Worm (Caenorhabditis elegans) whole organism, L4 larva: ENCODE results near the gene Y46H3A.5.

ENCODE experiments used
- F37D6.2 ChIP-seq: sonication (generic microtip); optimal IDR thresholded peaks from 2 replicates; lab custom pipeline; 2016; ENCODE audit warnings: mild to moderate bottlenecking, missing genetic modification characterization, missing compliant biosample characterization
- F44E2.7 ChIP-seq: fragments of 200-800 bp; sonication (Bioruptor generic); IDR thresholded peaks from 2 replicates; pipeline ENCODE4 v2.1.2; 2022; ENCODE audit warnings: missing genetic modification characterization, missing compliant biosample characterization
- R02D3.7 ChIP-seq: fragments of 150-350 bp; sonication (generic microtip); optimal IDR thresholded peaks from 3 replicates; lab custom pipeline; 2014; ENCODE audit warnings: missing biosample characterization, missing genetic modification characterization
- T26A8.4 ChIP-seq: fragments of 200-800 bp; sonication (Bioruptor generic); IDR thresholded peaks from 2 replicates; pipeline ENCODE4 v1.3.6; 2022; ENCODE audit warnings: missing genetic modification characterization, missing compliant biosample characterization
- ZK546.5 ChIP-seq, 2 experiments: sonication (generic microtip); optimal IDR thresholded peaks; 2 replicates each; lab custom pipeline; 2017; ENCODE audit warnings: missing biosample characterization in 2 of 2, missing genetic modification characterization in 2 of 2
- aha-1 ChIP-seq: fragments of 150-350 bp; peaks from one replicate; lab custom pipeline; 2014; ENCODE audit warnings: missing biosample characterization, missing genetic modification characterization
- ceh-28 ChIP-seq: fragments of 150-350 bp; optimal IDR thresholded peaks from 2 replicates; lab custom pipeline; 2014; ENCODE audit warnings: missing biosample characterization, missing genetic modification reagents, missing genetic modification characterization
- ceh-44 ChIP-seq: fragments of 200-800 bp; sonication (Bioruptor generic); IDR thresholded peaks from 2 replicates; pipeline ENCODE4 v1.3.6; 2022; ENCODE audit warnings: missing genetic modification reagents, missing genetic modification characterization, missing compliant biosample characterization
- daf-8 ChIP-seq: fragments of 200-800 bp; sonication (Bioruptor generic); IDR thresholded peaks from 2 replicates; pipeline ENCODE4 v1.3.6; 2022; ENCODE audit warnings: missing genetic modification characterization, missing compliant biosample characterization
- dmd-9 ChIP-seq: fragments of 200-800 bp; sonication (Bioruptor generic); IDR thresholded peaks from 2 replicates; pipeline ENCODE4 v1.3.6; 2022; ENCODE audit warnings: missing genetic modification reagents, missing genetic modification characterization, missing compliant biosample characterization
- duxl-1 ChIP-seq: sonication (generic microtip); optimal IDR thresholded peaks from 2 replicates; lab custom pipeline; 2016; ENCODE audit warnings: mild to moderate bottlenecking, missing genetic modification characterization, moderate library complexity, missing compliant biosample characterization; ENCODE audit not compliant: poor library complexity
- hif-1 ChIP-seq, 2 experiments: sonication (generic microtip); optimal IDR thresholded peaks; 2 replicates each; lab custom pipeline; 2016 to 2017; ENCODE audit warnings: missing compliant biosample characterization in 2 of 2, missing genetic modification characterization in 2 of 2, missing genetic modification reagents in 2 of 2, missing genotype in 2 of 2, mild to moderate bottlenecking in 1 of 2
- hlh-30 ChIP-seq: sonication (generic microtip); optimal IDR thresholded peaks from 2 replicates; lab custom pipeline; 2017; ENCODE audit warnings: antibody characterized with exemption, mild to moderate bottlenecking, missing genetic modification characterization, missing compliant biosample characterization; ENCODE audit not compliant: insufficient read depth
- hmg-1.1 ChIP-seq: fragments of 200-800 bp; sonication (Bioruptor generic); IDR thresholded peaks from 2 replicates; pipeline ENCODE4 v1.3.6; 2022; ENCODE audit warnings: missing genetic modification reagents, missing genetic modification characterization, missing compliant biosample characterization
- lim-7 ChIP-seq: fragments of 200-800 bp; sonication (Bioruptor generic); IDR thresholded peaks from 2 replicates; pipeline ENCODE4 v1.3.6; 2022; ENCODE audit warnings: missing genetic modification characterization, missing compliant biosample characterization
- lir-3 ChIP-seq: sonication (generic microtip); optimal IDR thresholded peaks from 2 replicates; lab custom pipeline; 2016; ENCODE audit warnings: mild to moderate bottlenecking, missing genetic modification characterization, missing compliant biosample characterization
- madf-5 ChIP-seq, 2 experiments: fragments of 200-800 bp; sonication (Bioruptor generic); IDR thresholded peaks; 2 replicates each; pipeline ENCODE4 v1.3.6; 2022; ENCODE audit warnings: missing compliant biosample characterization in 2 of 2, missing genetic modification characterization in 2 of 2
- madf-9 ChIP-seq: fragments of 200-800 bp; sonication (Bioruptor generic); conservative IDR thresholded peaks from 2 replicates; pipeline ENCODE4 v1.3.6; 2022; ENCODE audit warnings: missing genetic modification reagents, missing genetic modification characterization, missing compliant biosample characterization
- mdl-1 ChIP-seq, 2 experiments: fragments of 150-350 bp in 1 of 2; sonication (generic microtip) in 1 of 2; optimal IDR thresholded peaks; 2 replicates each; lab custom pipeline; 2014 to 2017; ENCODE audit warnings: missing biosample characterization in 2 of 2, missing genetic modification characterization in 2 of 2
- mxl-3 ChIP-seq: fragments of 200-800 bp; sonication (Bioruptor generic); optimal IDR thresholded peaks from 2 replicates; lab custom pipeline; 2018; ENCODE audit warnings: mild to moderate bottlenecking, missing genetic modification characterization, missing compliant biosample characterization
- nhr-10 ChIP-seq: fragments of 150-350 bp; optimal IDR thresholded peaks from 2 replicates; lab custom pipeline; 2014; ENCODE audit warnings: missing biosample characterization, missing genetic modification characterization
- nhr-28 ChIP-seq: fragments of 150-350 bp; optimal IDR thresholded peaks from 2 replicates; lab custom pipeline; 2014; ENCODE audit warnings: missing biosample characterization, missing genetic modification characterization
- nhr-42 ChIP-seq: fragments of 200-800 bp; sonication (Bioruptor generic); IDR thresholded peaks from 2 replicates; pipeline ENCODE4 v1.3.6; 2022; ENCODE audit warnings: missing genetic modification characterization, missing compliant biosample characterization
- nhr-48 ChIP-seq: sonication (generic microtip); optimal IDR thresholded peaks from 2 replicates; lab custom pipeline; 2016; ENCODE audit warnings: mild to moderate bottlenecking, missing genetic modification characterization, missing compliant biosample characterization
- pha-4 ChIP-seq, 2 experiments: fragments of 150-350 bp in 1 of 2; fragments of 200-800 bp in 1 of 2; sonication (Bioruptor generic) in 1 of 2; IDR thresholded peaks in 1 of 2; optimal IDR thresholded peaks in 1 of 2; 2 replicates each; pipeline versions ENCODE4 v1.3.6 to Lab custom; 2014 to 2022; ENCODE audit warnings: missing genetic modification characterization in 2 of 2, missing genetic modification reagents in 2 of 2, missing biosample characterization in 1 of 2, missing compliant biosample characterization in 1 of 2
- rbr-2 ChIP-seq: sonication (generic microtip); optimal IDR thresholded peaks from 2 replicates; lab custom pipeline; 2016; ENCODE audit warnings: missing genotype, missing genetic modification characterization, missing compliant biosample characterization
- snpc-1.2 ChIP-seq: fragments of 200-800 bp; sonication (Bioruptor generic); IDR thresholded peaks from 2 replicates; pipeline ENCODE4 v1.3.6; 2022; ENCODE audit warnings: missing genetic modification reagents, missing genetic modification characterization, missing compliant biosample characterization
- unc-130 ChIP-seq: sonication (generic microtip); optimal IDR thresholded peaks from 2 replicates; lab custom pipeline; 2016; ENCODE audit warnings: missing genetic modification reagents, missing genetic modification characterization, missing compliant biosample characterization
- unc-62 ChIP-seq, 3 experiments: fragments of 150-350 bp in 1 of 3; sonication (generic microtip); optimal IDR thresholded peaks in 2 of 3; peaks in 1 of 3; 1 replicate in 1 of 3; 2 replicates in 2 of 3; lab custom pipeline; 2014 to 2017; ENCODE audit warnings: missing biosample characterization in 3 of 3, missing genetic modification characterization in 3 of 3, missing genetic modification reagents in 3 of 3, missing genotype in 1 of 3
- ztf-11 ChIP-seq: fragments of 150-350 bp; optimal IDR thresholded peaks from 2 replicates; lab custom pipeline; 2014; ENCODE audit warnings: missing biosample characterization, missing genetic modification characterization

Y46H3A.5 gene

DNA sequence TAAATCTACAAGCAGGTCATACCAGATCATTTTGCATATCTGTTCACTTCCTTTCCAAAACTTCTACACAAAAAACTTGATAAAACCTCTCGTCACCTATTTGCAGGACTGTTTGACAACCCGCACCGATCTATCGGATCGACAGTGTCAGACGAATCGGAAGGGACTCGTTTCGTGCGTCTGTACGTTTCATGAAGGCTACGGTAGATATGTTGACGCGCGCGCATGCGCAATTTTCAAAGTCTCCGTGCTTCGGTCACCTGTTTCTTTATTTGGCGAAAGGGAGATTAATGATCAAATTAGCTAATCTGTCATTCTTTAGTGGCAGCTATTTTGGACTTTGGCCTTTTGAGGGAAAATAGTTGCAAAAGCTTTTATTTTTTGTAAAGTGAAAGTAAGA is 25.2 kb downstream of the Y46H3A.5 start:
- TF ChIP-seq unc-62 (GFP tag; optimal IDR thresholded peaks at IDR 0.05 in 1 of 2; lab: Kevin White, UChicago) = peak in 1 of 2 experiments; percentile 73
- TF ChIP-seq unc-62 (tag; optimal IDR thresholded peaks at IDR 0.05; lab: Kevin White, UChicago) = no peak
- no peak for TF ChIP-seq hif-1 (tag; optimal IDR thresholded peaks at IDR 0.05; lab: Kevin White, UChicago)
- peak in 1 of 2 experiments; percentile 54 for TF ChIP-seq mdl-1 (tag; optimal IDR thresholded peaks at IDR 0.05; lab: Kevin White, UChicago)
- no peak for TF ChIP-seq T26A8.4 (GFP tag; lab: Robert Waterston, UW)
- TF ChIP-seq madf-5 (GFP tag; IDR thresholded peaks at IDR 0.05; lab: Robert Waterston, UW) = no peak
- peak; percentile 61 for TF ChIP-seq nhr-48 (tag; lab: Kevin White, UChicago)
- peak; percentile 67 for TF ChIP-seq mxl-3 (GFP tag; lab: Kevin White, UChicago)
- TF ChIP-seq nhr-28 = peak; percentile 54
- no peak for TF ChIP-seq pha-4 (GFP tag; IDR thresholded peaks at IDR 0.05; lab: Robert Waterston, UW)
- TF ChIP-seq pha-4 (tag; optimal IDR thresholded peaks at IDR 0.05; lab: Kevin White, UChicago) = no peak
- TF ChIP-seq ceh-28 (tag; lab: Kevin White, UChicago) = no peak

- TF ChIP-seq madf-9 (no peak), F44E2.7 (GFP tag; lab: Robert Waterston, UW) (no peak), ztf-11 (tag; lab: Kevin White, UChicago) (no peak), dmd-9 (GFP tag; lab: Robert Waterston, UW) (no peak), R02D3.7 (tag; lab: Kevin White, UChicago) (no peak), unc-62 (GFP tag; optimal IDR thresholded peaks at IDR 0.05 in 1 of 2; lab: Kevin White, UChicago) (no peak), unc-62 (tag; optimal IDR thresholded peaks at IDR 0.05; lab: Kevin White, UChicago) (no peak), rbr-2 (tag; lab: Kevin White, UChicago) (no peak), lim-7 (GFP tag; lab: Robert Waterston, UW) (no peak), duxl-1 (tag; lab: Kevin White, UChicago) (no peak), ZK546.5 (tag; optimal IDR thresholded peaks at IDR 0.05; lab: Kevin White, UChicago) (no peak), nhr-10 (tag; lab: Kevin White, UChicago) (no peak), hlh-30 (tag; lab: Kevin White, UChicago) (no peak), lir-3 (tag; lab: Kevin White, UChicago) (no peak), F37D6.2 (tag; lab: Kevin White, UChicago) (no peak)
These were observed 26.5 kb downstream of the Y46H3A.5 start, which contains the start of gene F36H9.2 for ce11 chrV:1788157-1788556. Gene F36H9.2, plus strand, starts transcription at chrV:1788457.

- TF ChIP-seq mxl-3 (GFP tag; lab: Kevin White, UChicago) (no peak), daf-8 (no peak), snpc-1.2 (GFP tag; lab: Robert Waterston, UW) (no peak)
- TF ChIP-seq, all 104 proteins: peak for 0
These were observed 32.8 kb downstream of the Y46H3A.5 start, which contains the start of gene F36H9.5 for ce11 chrV:1781922-1782321. Gene F36H9.5, minus strand, starts transcription at chrV:1782022.

ce11 chrV:1779994-1780393 is 34.7 kb downstream of the Y46H3A.5 start:
- TF ChIP-seq unc-130 (GFP tag; lab: Kevin White, UChicago) = no peak
- TF ChIP-seq nhr-42 (GFP tag; lab: Robert Waterston, UW) = no peak
- no peak for TF ChIP-seq hmg-1.1 (GFP tag; lab: Robert Waterston, UW)
- TF ChIP-seq unc-62 (GFP tag; optimal IDR thresholded peaks at IDR 0.05 in 1 of 2; lab: Kevin White, UChicago) = peak in 1 of 2 experiments; percentile 71
- no peak for TF ChIP-seq unc-62 (tag; optimal IDR thresholded peaks at IDR 0.05; lab: Kevin White, UChicago)

DNA sequence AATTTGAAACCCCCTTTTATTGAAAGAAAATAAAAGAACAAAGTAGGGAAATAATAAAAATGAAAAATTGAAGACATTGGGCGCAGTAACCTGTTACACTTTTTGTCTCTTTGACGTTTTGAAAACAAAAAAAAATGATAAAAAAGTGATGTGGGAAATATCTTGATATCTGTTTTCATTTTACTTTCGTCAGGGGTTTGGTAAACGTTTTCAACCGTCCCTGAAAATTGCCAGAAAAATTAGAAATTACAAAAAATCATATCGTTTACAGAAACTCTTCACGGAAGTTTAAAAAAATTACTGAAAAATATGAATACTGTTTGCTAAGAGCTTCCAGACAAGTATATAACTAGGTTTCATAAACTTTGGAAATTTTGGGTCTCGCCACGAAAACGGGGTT is 35.5 kb downstream of the Y46H3A.5 start, which contains the start of gene F36H9.4:
Gene F36H9.4 (minus strand): TSS at position 101 of the 400 bp plus-strand sequence.
- TF ChIP-seq ceh-44 (GFP tag; lab: Robert Waterston, UW) = no peak
- no peak for TF ChIP-seq mxl-3 (GFP tag; lab: Kevin White, UChicago)
- no peak for TF ChIP-seq aha-1 (tag; lab: Kevin White, UChicago)
